Worm (Caenorhabditis elegans): ENCODE results near the gene fbxb-44.

fbxb-44 gene

ce11 chrII:1501614-1502355 lies 36.9 kb upstream of the fbxb-44 start (continued):
- TF ChIP-seq daf-16 (GFP tag; optimal IDR thresholded peaks at IDR 0.05) (peak in 1 of 2 experiments; percentile 36), daf-16 (tag; optimal IDR thresholded peaks at IDR 0.05) (no peak), madf-5 (GFP tag; IDR thresholded peaks at IDR 0.05) (no peak), lsy-2 (tag; optimal IDR thresholded peaks at IDR 0.05) (peak in 1 of 2 experiments; percentile 44), F49E8.2 (tag; optimal IDR thresholded peaks at IDR 0.05; ENCODE audit: borderline replicate concordance) (no peak), nhr-77 (tag; optimal IDR thresholded peaks at IDR 0.05) (no peak), snpc-4 (tag; optimal IDR thresholded peaks at IDR 0.05) (no peak), ctbp-1 (GFP tag; IDR thresholded peaks at IDR 0.05) (no peak), nhr-11 (tag; optimal IDR thresholded peaks at IDR 0.05) (peak; percentile 36)

- TF ChIP-seq daf-16 (GFP tag; optimal IDR thresholded peaks at IDR 0.05) (no peak), daf-16 (tag; optimal IDR thresholded peaks at IDR 0.05) (peak; percentile 33), lin-29 (GFP tag; IDR thresholded peaks at IDR 0.05) (no peak), dve-1 (tag; optimal IDR thresholded peaks at IDR 0.05; ENCODE audit: insufficient read depth) (peak; percentile 60), nhr-25 (tag; optimal IDR thresholded peaks at IDR 0.05; ENCODE audit: borderline replicate concordance, insufficient read depth) (no peak), lsy-2 (tag; optimal IDR thresholded peaks at IDR 0.05) (peak in 1 of 2 experiments; percentile 1), lin-13 (GFP tag; optimal IDR thresholded peaks at IDR 0.05) (no peak), nhr-41 (GFP tag; IDR thresholded peaks at IDR 0.05) (no peak), Y5F2A.4 (GFP tag; optimal IDR thresholded peaks at IDR 0.05) (no peak), nhr-28 (tag; optimal IDR thresholded peaks at IDR 0.05) (peak; percentile 73), F26F4.8 (GFP tag; conservative IDR thresholded peaks at IDR 0.05) (no peak), pqm-1 (tag; optimal IDR thresholded peaks at IDR 0.05) (peak; percentile 19), php-3 (GFP tag; IDR thresholded peaks at IDR 0.05) (no peak), unc-130 (GFP tag; optimal IDR thresholded peaks at IDR 0.05) (no peak), zfp-2 (tag; optimal IDR thresholded peaks at IDR 0.05) (no peak), fkh-10 (GFP tag; optimal IDR thresholded peaks at IDR 0.05) (no peak), ceh-82 (tag; optimal IDR thresholded peaks at IDR 0.05) (no peak), dmd-6 (GFP tag; IDR thresholded peaks at IDR 0.05) (peak; percentile 28; the same call in 1 of the 2 replicates), nhr-11 (tag; optimal IDR thresholded peaks at IDR 0.05) (no peak), unc-62 (GFP tag; optimal IDR thresholded peaks at IDR 0.05 in 1 of 2) (peak in 1 of 2 experiments; percentile 67), unc-62 (tag; optimal IDR thresholded peaks at IDR 0.05) (no peak), vab-7 (GFP tag; IDR thresholded peaks at IDR 0.05) (no peak), ceh-62 (tag; optimal IDR thresholded peaks at IDR 0.05) (no peak), aha-1 (tag) (no peak), hif-1 (tag; optimal IDR thresholded peaks at IDR 0.05) (no peak), ztf-7 (tag; optimal IDR thresholded peaks at IDR 0.05) (no peak), ZK337.2 (GFP tag; IDR thresholded peaks at IDR 0.05) (no peak), nhr-77 (tag; optimal IDR thresholded peaks at IDR 0.05) (no peak), mdt-29 (GFP tag; IDR thresholded peaks at IDR 0.05) (no peak), rbr-2 (tag; optimal IDR thresholded peaks at IDR 0.05) (no peak), egl-27 (tag; optimal IDR thresholded peaks at IDR 0.05) (no peak), nhr-76 (tag; optimal IDR thresholded peaks at IDR 0.05) (no peak), nhr-10 (tag; optimal IDR thresholded peaks at IDR 0.05) (no peak)
Observed at ce11 chrII:1503663-1504062, 35.0 kb upstream of the fbxb-44 start.

- TF ChIP-seq daf-19 (GFP tag; conservative IDR thresholded peaks at IDR 0.05) (no peak), lin-29 (GFP tag; IDR thresholded peaks at IDR 0.05) (no peak), F44E2.7 (GFP tag; IDR thresholded peaks at IDR 0.05) (no peak), nhr-10 (tag; optimal IDR thresholded peaks at IDR 0.05) (no peak), lin-1 (GFP tag; IDR thresholded peaks at IDR 0.05) (no peak), aly-2 (tag; optimal IDR thresholded peaks at IDR 0.05) (no peak), dmd-6 (GFP tag; IDR thresholded peaks at IDR 0.05) (no peak), ceh-28 (tag; optimal IDR thresholded peaks at IDR 0.05) (no peak), T26A8.4 (GFP tag; IDR thresholded peaks at IDR 0.05) (no peak), nhr-41 (GFP tag; IDR thresholded peaks at IDR 0.05) (no peak)
Observed at ce11 chrII:1504266-1504665, 34.4 kb upstream of the fbxb-44 start, which contains the start of gene fdgt-1. TSS of gene fdgt-1 (plus strand) at chrII:1504566.
